Fruit fly (Drosophila melanogaster): ENCODE data around the gene Eig71Ei.

Gene Eig71Ei

DNA sequence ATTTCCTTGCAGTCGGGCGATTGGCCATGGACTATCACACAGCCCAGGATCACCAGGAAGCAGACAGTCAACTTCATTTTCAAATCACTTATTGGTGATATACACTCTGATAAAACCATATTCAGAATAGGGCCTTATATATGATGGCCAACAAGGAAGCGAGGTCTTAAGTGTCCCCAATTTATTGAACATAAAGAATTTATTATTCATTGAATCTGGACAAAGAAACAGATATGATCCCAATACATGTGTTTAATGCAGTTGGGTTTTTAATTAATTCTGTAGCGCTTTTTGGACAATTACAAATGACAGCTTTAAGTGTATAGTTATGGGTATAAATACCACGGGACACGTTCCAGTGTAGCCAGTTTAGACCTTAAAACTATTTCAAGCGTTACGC is at the start of gene Eig71Ei, which contains the start of gene Eig71Eh:
Gene Eig71Ei (plus strand): TSS at position 367 of the 400 bp plus-strand sequence.
Gene Eig71Eh (minus strand): TSS at position 101 of the 400 bp plus-strand sequence.
- TF ChIP-seq tai (GFP tag; optimal IDR thresholded peaks at IDR 0.05) (no peak), Rel (GFP tag; optimal IDR thresholded peaks at IDR 0.05) (no peak), Rel (tag; optimal IDR thresholded peaks at IDR 0.05) (no peak), GATAd (GFP tag; optimal IDR thresholded peaks at IDR 0.05) (no peak), Hr83 (GFP tag; optimal IDR thresholded peaks at IDR 0.05; ENCODE audit: poor library complexity, severe bottlenecking) (no peak), CG32264 (GFP tag; optimal IDR thresholded peaks at IDR 0.05) (no peak), psq (GFP tag; optimal IDR thresholded peaks at IDR 0.05) (no peak), Mio (GFP tag; optimal IDR thresholded peaks at IDR 0.05) (no peak), pan (optimal IDR thresholded peaks at IDR 0.05) (no peak), sage (GFP tag; optimal IDR thresholded peaks at IDR 0.05) (no peak)

DNA sequence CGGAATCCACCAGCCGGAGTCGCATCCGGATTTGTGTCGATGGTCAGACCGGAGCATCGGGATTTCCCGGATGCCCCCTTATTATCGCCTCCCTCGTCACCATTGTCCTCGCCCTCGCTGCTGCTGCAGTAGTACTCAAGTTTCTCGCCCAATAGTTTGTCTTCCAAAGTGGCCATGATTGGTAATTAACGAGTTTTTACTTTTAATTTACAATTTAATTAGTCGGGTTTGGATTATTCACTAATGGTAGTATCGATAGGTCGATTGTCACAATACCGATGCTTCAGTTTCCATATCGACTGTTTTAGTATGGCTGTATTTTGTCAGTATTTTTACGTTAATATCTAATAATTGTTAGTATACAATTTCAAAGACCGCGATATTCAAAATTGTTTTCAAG is 49.4 kb upstream of the Eig71Ei start, which contains the start of gene CG7650:
Gene CG7650 (minus strand): TSS at position 278 of the 400 bp plus-strand sequence.
- TF ChIP-seq jim (GFP tag; optimal IDR thresholded peaks at IDR 0.05) (no peak), dsf (GFP tag; optimal IDR thresholded peaks at IDR 0.05; ENCODE audit: borderline replicate concordance) (no peak), HLH106 (tag; optimal IDR thresholded peaks at IDR 0.05) (no peak), foxo (GFP tag; optimal IDR thresholded peaks at IDR 0.05) (no peak), sage (GFP tag; optimal IDR thresholded peaks at IDR 0.05) (no peak), Vsx2 (GFP tag; optimal IDR thresholded peaks at IDR 0.05; ENCODE audit: partially characterized antibody) (peak; percentile 77), Dfd (GFP tag; optimal IDR thresholded peaks at IDR 0.05) (no peak), CG32264 (GFP tag; optimal IDR thresholded peaks at IDR 0.05) (no peak), Hr83 (GFP tag; optimal IDR thresholded peaks at IDR 0.05; ENCODE audit: poor library complexity, severe bottlenecking) (no peak), brk (GFP tag; optimal IDR thresholded peaks at IDR 0.05) (peak; percentile 67), OdsH (GFP tag; optimal IDR thresholded peaks at IDR 0.05) (no peak), Hr78 (GFP tag; optimal IDR thresholded peaks at IDR 0.05) (no peak), usp (GFP tag; optimal IDR thresholded peaks at IDR 0.05) (no peak), tai (GFP tag; optimal IDR thresholded peaks at IDR 0.05) (no peak), Rel (GFP tag; optimal IDR thresholded peaks at IDR 0.05) (no peak), Rel (tag; optimal IDR thresholded peaks at IDR 0.05) (peak; percentile 71)

DNA sequence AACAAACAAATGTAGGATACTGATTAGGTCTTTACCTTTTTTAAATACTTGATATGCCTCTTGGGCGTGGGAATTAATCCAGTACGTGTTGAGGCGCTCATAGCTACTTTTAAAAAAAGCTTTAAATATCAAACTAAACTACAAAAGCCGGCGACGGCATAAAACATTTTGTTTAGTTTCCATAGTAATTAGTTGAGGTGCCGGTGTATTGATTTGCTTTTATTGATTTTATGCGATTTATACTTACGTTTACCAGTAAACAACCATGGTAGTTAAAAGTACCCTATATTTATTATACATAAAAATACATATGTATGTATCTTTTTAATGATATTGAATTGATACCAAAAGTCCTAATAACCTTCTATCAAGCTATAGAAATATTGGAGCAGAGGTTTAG is 46.8 kb upstream of the Eig71Ei start, which contains the start of gene CG13449:
Gene CG13449 (minus strand): TSS at position 101 of the 400 bp plus-strand sequence.
- no peak for TF ChIP-seq Myc (optimal IDR thresholded peaks at IDR 0.05)
- no peak for TF ChIP-seq fru (GFP tag; optimal IDR thresholded peaks at IDR 0.05)
- no peak for TF ChIP-seq N (GFP tag; optimal IDR thresholded peaks at IDR 0.05)
- TF ChIP-seq Abd-B (GFP tag; optimal IDR thresholded peaks at IDR 0.05): no peak
- no peak for TF ChIP-seq Hnf4 (GFP tag; optimal IDR thresholded peaks at IDR 0.05)
- no peak for TF ChIP-seq CrebA (GFP tag; optimal IDR thresholded peaks at IDR 0.05; ENCODE audit: borderline replicate concordance)
- TF ChIP-seq usp (GFP tag; optimal IDR thresholded peaks at IDR 0.05): no peak
- TF ChIP-seq Hr83 (GFP tag; optimal IDR thresholded peaks at IDR 0.05; ENCODE audit: poor library complexity, severe bottlenecking): no peak
- no peak for TF ChIP-seq sv (GFP tag; optimal IDR thresholded peaks at IDR 0.05)

DNA sequence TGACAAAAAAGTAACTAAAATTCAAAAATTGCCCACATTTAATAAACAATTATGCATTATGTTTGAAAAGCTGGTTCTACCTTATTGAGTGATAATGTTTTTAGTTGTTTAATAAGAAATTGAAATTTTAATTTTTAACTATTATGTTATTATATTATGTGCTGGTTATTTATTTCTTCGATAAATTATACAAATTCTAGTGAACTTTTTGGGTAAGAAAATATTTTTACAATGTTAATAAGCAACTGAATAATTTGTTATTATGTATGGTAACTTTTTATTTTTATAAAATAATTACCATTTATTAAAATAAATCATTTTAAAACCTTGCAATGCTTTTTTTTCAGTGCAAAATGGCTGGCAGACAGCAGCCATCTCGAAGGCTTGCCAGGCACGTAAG is 43.0 kb upstream of the Eig71Ei start:
- TF ChIP-seq psq (GFP tag; optimal IDR thresholded peaks at IDR 0.05) (no peak), Abd-B (GFP tag; optimal IDR thresholded peaks at IDR 0.05) (no peak), pan (optimal IDR thresholded peaks at IDR 0.05) (no peak), woc (GFP tag; optimal IDR thresholded peaks at IDR 0.05) (no peak), Hr83 (GFP tag; optimal IDR thresholded peaks at IDR 0.05; ENCODE audit: poor library complexity, severe bottlenecking) (no peak), foxo (GFP tag; optimal IDR thresholded peaks at IDR 0.05) (no peak), Hnf4 (GFP tag; optimal IDR thresholded peaks at IDR 0.05) (no peak), h (GFP tag; optimal IDR thresholded peaks at IDR 0.05) (no peak), tai (GFP tag; optimal IDR thresholded peaks at IDR 0.05) (no peak), CG32264 (GFP tag; optimal IDR thresholded peaks at IDR 0.05) (no peak)

- TF ChIP-seq Mio (GFP tag; optimal IDR thresholded peaks at IDR 0.05) (no peak), jim (GFP tag; optimal IDR thresholded peaks at IDR 0.05) (no peak), Abd-B (GFP tag; optimal IDR thresholded peaks at IDR 0.05) (no peak), CrebA (GFP tag; optimal IDR thresholded peaks at IDR 0.05; ENCODE audit: borderline replicate concordance) (no peak), HLH106 (tag; optimal IDR thresholded peaks at IDR 0.05) (no peak), GATAd (GFP tag; optimal IDR thresholded peaks at IDR 0.05) (no peak), dmrt93B (GFP tag; optimal IDR thresholded peaks at IDR 0.05) (no peak), dl (GFP tag; optimal IDR thresholded peaks at IDR 0.05; ENCODE audit: insufficient read depth in 1 of 2, partially characterized antibody in 2 of 2) (no peak), psq (GFP tag; optimal IDR thresholded peaks at IDR 0.05) (no peak), rgr (GFP tag; optimal IDR thresholded peaks at IDR 0.05) (no peak), Myc (optimal IDR thresholded peaks at IDR 0.05) (no peak), fru (GFP tag; optimal IDR thresholded peaks at IDR 0.05) (no peak), sv (GFP tag; optimal IDR thresholded peaks at IDR 0.05) (no peak), Vsx2 (GFP tag; optimal IDR thresholded peaks at IDR 0.05; ENCODE audit: partially characterized antibody) (no peak), CG9705 (GFP tag; optimal IDR thresholded peaks at IDR 0.05) (no peak), pan (optimal IDR thresholded peaks at IDR 0.05) (no peak)
Observed at dm6 chr3L:15616900-15617299, 42.6 kb upstream of the Eig71Ei start.

Data from whole organism, wandering third instar larva.